Worm (Caenorhabditis elegans): Measurements from ENCODE around the gene F36H5.10.
"Not testable (repeated sequence)": the region's sequence is repeated elsewhere in the genome, so short reads cannot be mapped to it uniquely, and the experiment has no call there.

F36H5.10 gene

ce11 chrII:1741248-1741647 lies 15.9 kb upstream of the F36H5.10 start, which contains the start of gene K07G6.1:
K07G6.1 (plus strand) TSS chrII:1741548.
- TF ChIP-seq W03F9.2 (tag; optimal IDR thresholded peaks at IDR 0.05) (no peak), dao-5 (tag; optimal IDR thresholded peaks at IDR 0.05) (no peak), him-1 (tag; optimal IDR thresholded peaks at IDR 0.05) (no peak)

ce11 chrII:1742535-1742934 lies 14.6 kb upstream of the F36H5.10 start, which contains the start of gene F36H5.12:
F36H5.12 (plus strand) TSS chrII:1742835.
- TF ChIP-seq dao-5 (tag; optimal IDR thresholded peaks at IDR 0.05) = no peak
- TF ChIP-seq him-1 (tag; optimal IDR thresholded peaks at IDR 0.05) = no peak
- no peak for TF ChIP-seq W03F9.2 (tag; optimal IDR thresholded peaks at IDR 0.05)

ce11 chrII:1744183-1744582 lies 12.9 kb upstream of the F36H5.10 start, which contains the start of gene clec-19:
clec-19 (plus strand) TSS chrII:1744483.
- TF ChIP-seq W03F9.2 (tag; optimal IDR thresholded peaks at IDR 0.05) = no peak
- no peak for TF ChIP-seq dao-5 (tag; optimal IDR thresholded peaks at IDR 0.05)
- TF ChIP-seq him-1 (tag; optimal IDR thresholded peaks at IDR 0.05) = no peak

- no peak for TF ChIP-seq dao-5 (tag; optimal IDR thresholded peaks at IDR 0.05)
- TF ChIP-seq him-1 (tag; optimal IDR thresholded peaks at IDR 0.05) = no peak
- no peak for TF ChIP-seq W03F9.2 (tag; optimal IDR thresholded peaks at IDR 0.05)
Measured at ce11 chrII:1750413-1750812, 6.7 kb upstream of the F36H5.10 start, which contains the start of the genes F36H5.13 and F36H5.8. F36H5.13 (minus strand) TSS chrII:1750513. F36H5.8 (minus strand) TSS chrII:1750686.

DNA sequence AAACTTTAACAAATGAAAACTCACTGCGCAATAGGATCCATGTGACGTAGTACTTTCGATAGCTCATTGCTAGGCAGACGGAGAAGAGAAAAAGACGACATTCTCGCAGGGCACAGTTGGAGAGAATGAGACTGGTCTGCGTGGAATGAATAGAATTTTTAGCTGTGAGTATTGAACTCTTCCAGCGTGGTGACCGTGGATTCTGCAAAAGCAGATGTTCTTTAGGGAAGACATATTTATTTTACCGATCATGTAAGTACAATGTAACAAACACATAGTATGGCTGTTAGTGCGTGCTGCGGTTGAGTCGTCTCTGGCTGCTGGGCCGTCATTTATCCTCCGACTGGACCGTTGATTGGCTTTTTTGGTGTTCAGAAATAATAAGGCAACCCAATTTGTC lies 4.1 kb upstream of the F36H5.10 start, which contains the start of gene F36H5.9:
Gene F36H5.9, minus strand, starts transcription at position 101 of the 400 bp plus-strand sequence.
- TF ChIP-seq W03F9.2 (tag; optimal IDR thresholded peaks at IDR 0.05) = no peak
- no peak for TF ChIP-seq him-1 (tag; optimal IDR thresholded peaks at IDR 0.05)
- no peak for TF ChIP-seq dao-5 (tag; optimal IDR thresholded peaks at IDR 0.05)

DNA sequence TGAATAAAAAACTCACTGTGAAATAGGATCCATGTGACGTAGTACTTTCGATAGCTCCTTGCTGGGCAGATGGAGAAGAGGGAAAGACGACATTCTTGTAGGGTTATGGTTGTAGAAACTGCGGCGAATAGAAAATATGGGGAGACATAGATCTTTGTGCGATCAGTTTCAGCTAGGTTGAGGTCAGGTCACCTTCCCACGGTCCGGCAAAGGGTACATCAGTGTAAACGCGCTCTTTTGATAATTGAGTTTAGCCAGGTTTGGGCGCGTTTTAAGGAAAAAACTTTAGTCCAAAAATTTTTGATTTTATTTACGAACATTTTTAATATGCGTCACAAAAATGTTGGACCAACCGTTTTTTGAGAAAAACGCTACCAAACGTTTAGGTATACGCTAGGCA lies 1.1 kb upstream of the F36H5.10 start, which contains the start of gene F36H5.17:
Gene F36H5.17, minus strand, starts transcription at position 101 of the 400 bp plus-strand sequence.
- TF ChIP-seq him-1 (tag; optimal IDR thresholded peaks at IDR 0.05) (no peak), W03F9.2 (tag; optimal IDR thresholded peaks at IDR 0.05) (no peak)

ce11 chrII:1756582-1756981 lies 551 bp upstream of the F36H5.10 start, which contains the start of gene fbxb-53:
fbxb-53 (plus strand) TSS chrII:1756882.
- TF ChIP-seq him-1 (tag; optimal IDR thresholded peaks at IDR 0.05) (no peak), W03F9.2 (tag; optimal IDR thresholded peaks at IDR 0.05) (no peak), dao-5 (tag; optimal IDR thresholded peaks at IDR 0.05) (no peak)

ce11 chrII:1759602-1760001 lies 2.5 kb downstream of the F36H5.10 start, which contains the start of gene F36H5.18:
F36H5.18 (plus strand) TSS chrII:1759902.
- TF ChIP-seq dao-5 (tag; optimal IDR thresholded peaks at IDR 0.05) (no peak), him-1 (tag; optimal IDR thresholded peaks at IDR 0.05) (no peak), W03F9.2 (tag; optimal IDR thresholded peaks at IDR 0.05) (no peak)

- no peak for TF ChIP-seq W03F9.2 (tag; optimal IDR thresholded peaks at IDR 0.05)
Measured at ce11 chrII:1761564-1761963, 4.4 kb downstream of the F36H5.10 start, which contains the start of gene F36H5.4. F36H5.4 (plus strand) TSS chrII:1761864.

DNA sequence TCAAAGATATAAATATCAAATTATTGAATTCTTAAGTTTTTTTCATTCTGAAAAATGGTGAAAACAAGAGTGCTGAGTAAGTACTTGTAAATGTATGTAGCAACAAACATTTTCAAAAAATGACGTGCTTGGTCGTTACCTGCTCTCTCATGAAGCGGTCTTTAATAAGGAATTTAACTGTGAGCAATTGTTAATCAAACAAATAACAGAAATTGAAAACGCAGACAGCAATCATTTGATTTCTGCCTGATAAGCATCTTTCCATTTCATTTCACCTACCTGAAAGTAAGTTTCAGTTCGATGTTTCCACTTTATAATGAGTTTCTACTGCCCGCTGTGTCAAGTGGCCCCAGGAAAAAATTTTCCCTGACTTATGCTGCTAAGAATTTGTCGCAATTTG lies 5.9 kb downstream of the F36H5.10 start, which contains the start of gene math-28:
Gene math-28, plus strand, starts transcription at position 301 of the 400 bp plus-strand sequence.
- no peak for TF ChIP-seq dao-5 (tag; optimal IDR thresholded peaks at IDR 0.05)
- no peak for TF ChIP-seq W03F9.2 (tag; optimal IDR thresholded peaks at IDR 0.05)
- no peak for TF ChIP-seq him-1 (tag; optimal IDR thresholded peaks at IDR 0.05)

DNA sequence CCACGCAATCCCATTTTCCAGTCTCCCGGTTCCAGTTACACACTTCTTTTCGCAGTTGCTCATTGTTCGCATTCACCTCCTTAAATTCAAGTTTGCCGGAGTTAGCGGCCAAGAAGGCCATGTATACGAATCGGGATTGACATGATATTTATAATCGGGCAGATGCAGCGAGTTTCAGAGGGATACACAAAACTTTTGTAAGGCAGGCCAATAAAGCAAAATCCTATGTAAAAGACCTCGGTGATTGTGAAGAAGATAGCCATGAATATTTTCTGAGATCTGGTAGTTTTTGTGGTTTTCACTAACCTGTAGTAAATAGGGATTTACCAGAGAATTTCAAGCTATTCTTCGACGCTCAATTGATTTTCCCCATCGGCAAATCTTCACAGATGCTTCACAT lies 9.6 kb downstream of the F36H5.10 start:
- TF ChIP-seq him-1 (tag; optimal IDR thresholded peaks at IDR 0.05) = no peak

DNA sequence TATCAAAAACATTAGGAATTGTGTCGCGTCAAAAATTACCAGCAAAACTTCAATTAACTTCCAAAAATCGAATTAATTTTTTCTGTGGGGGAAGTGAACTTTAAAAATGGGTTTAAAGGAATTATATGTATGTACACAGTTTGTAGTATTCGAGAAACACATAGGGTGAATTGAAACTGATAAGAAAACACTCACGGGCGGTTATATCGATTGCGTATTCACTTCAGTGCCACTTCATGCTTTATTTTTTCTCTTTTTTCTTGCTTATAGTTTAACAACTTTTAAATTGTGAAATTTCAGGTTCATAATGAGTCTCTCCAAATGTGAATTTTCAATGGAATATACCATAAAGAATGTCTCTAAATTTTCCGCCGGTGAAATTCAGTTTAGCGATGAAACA lies 14.2 kb downstream of the F36H5.10 start, which contains the start of gene math-26:
Gene math-26, plus strand, starts transcription at position 301 of the 400 bp plus-strand sequence.
- not testable (repeated sequence) for TF ChIP-seq him-1, W03F9.2, dao-5 (tag; optimal IDR thresholded peaks at IDR 0.05)

- TF ChIP-seq dao-5 (tag; optimal IDR thresholded peaks at IDR 0.05) = no peak
- no peak for TF ChIP-seq W03F9.2 (tag; optimal IDR thresholded peaks at IDR 0.05)
- TF ChIP-seq him-1 (tag; optimal IDR thresholded peaks at IDR 0.05) = no peak
Measured at ce11 chrII:1771785-1772184, 14.7 kb downstream of the F36H5.10 start, which contains the start of gene math-3. math-3 (plus strand) TSS chrII:1772085.

DNA sequence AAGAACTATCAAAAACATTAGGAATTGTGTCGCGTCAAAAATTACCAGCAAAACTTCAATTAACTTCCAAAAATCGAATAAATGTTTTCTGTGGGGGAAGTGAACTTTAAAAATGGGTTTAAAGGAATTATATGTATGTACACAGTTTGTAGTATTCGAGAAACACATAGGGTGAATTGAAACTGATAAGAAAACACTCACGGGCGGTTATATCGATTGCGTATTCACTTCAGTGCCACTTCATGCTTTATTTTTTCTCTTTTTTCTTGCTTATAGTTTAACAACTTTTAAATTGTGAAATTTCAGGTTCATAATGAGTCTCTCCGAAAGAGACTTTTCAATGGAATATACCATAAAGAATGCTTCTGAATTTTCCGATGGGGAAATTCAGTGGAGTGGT lies 18.1 kb downstream of the F36H5.10 start, which contains the start of gene F36H5.14:
Gene F36H5.14, plus strand, starts transcription at position 301 of the 400 bp plus-strand sequence.
- TF ChIP-seq dao-5, W03F9.2, him-1 (tag; optimal IDR thresholded peaks at IDR 0.05): not testable (repeated sequence)

DNA sequence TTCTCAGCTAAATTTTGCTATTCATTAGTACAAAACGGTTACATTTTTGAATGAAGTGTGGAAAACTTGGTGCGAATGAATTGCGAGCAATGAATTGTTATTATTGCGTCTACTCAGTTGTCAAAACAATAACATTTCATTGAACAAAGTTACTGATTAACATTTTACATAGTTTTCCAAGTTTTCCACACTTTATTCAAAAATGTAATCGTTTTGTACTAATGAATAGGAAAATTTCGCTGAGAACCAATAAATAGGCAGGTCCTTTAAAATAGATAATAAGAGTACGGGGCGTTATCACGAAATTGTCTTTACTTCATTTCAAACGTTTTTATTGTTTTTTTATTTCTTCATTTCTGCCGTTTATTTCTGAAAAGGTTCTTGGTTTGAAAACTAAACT lies 25.3 kb downstream of the F36H5.10 start, which contains the start of gene math-4:
Gene math-4, minus strand, starts transcription at position 101 of the 400 bp plus-strand sequence.
- TF ChIP-seq W03F9.2 (tag; optimal IDR thresholded peaks at IDR 0.05) = no peak
- no peak for TF ChIP-seq him-1 (tag; optimal IDR thresholded peaks at IDR 0.05)
- TF ChIP-seq dao-5 (tag; optimal IDR thresholded peaks at IDR 0.05) = no peak

Measured in whole organism, L4/young adult.